Worm (Caenorhabditis elegans) whole organism, early embryonic: ENCODE data around the gene pix-1.

Experiments used
- B0310.2 ChIP-seq: sonication (generic microtip); optimal IDR thresholded peaks from 2 replicates; lab custom pipeline; 2016; ENCODE audit warnings: mild to moderate bottlenecking, missing genetic modification characterization, missing compliant biosample characterization
- F13C5.2 ChIP-seq: sonication (generic microtip); optimal IDR thresholded peaks from 2 replicates; lab custom pipeline; 2017; ENCODE audit warnings: mild to moderate bottlenecking, missing genetic modification characterization, inconsistent platforms, missing compliant biosample characterization
- aly-1 ChIP-seq: sonication (generic microtip); optimal IDR thresholded peaks from 2 replicates; lab custom pipeline; 2016; ENCODE audit warnings: missing genetic modification characterization, missing compliant biosample characterization
- ama-1 ChIP-seq: fragments of 150-350 bp; optimal IDR thresholded peaks from 2 replicates; lab custom pipeline; 2014
- ceh-13 ChIP-seq: fragments of 200-800 bp; sonication (Bioruptor generic); optimal IDR thresholded peaks from 2 replicates; lab custom pipeline; 2018; ENCODE audit warnings: mild to moderate bottlenecking, missing genetic modification characterization, missing compliant biosample characterization
- ceh-36 ChIP-seq: sonication (generic microtip); optimal IDR thresholded peaks from 2 replicates; lab custom pipeline; 2016; ENCODE audit warnings: missing genetic modification characterization, inconsistent platforms, missing compliant biosample characterization
- ets-7 ChIP-seq: sonication (generic microtip); optimal IDR thresholded peaks from 2 replicates; lab custom pipeline; 2016; ENCODE audit warnings: missing genotype, missing genetic modification characterization, missing compliant biosample characterization
- flt-1 ChIP-seq: fragments of 200-800 bp; sonication (Bioruptor generic); IDR thresholded peaks from 2 replicates; pipeline ENCODE4 v1.3.6; 2022; ENCODE audit warnings: missing genetic modification characterization, missing compliant biosample characterization
- hmbx-1 ChIP-seq: sonication (generic microtip); optimal IDR thresholded peaks from 2 replicates; lab custom pipeline; 2016; ENCODE audit warnings: mild to moderate bottlenecking, missing genetic modification characterization, missing compliant biosample characterization
- hmg-4 ChIP-seq: fragments of 200-800 bp; sonication (Bioruptor generic); optimal IDR thresholded peaks from 2 replicates; lab custom pipeline; 2018; ENCODE audit warnings: mild to moderate bottlenecking, missing genetic modification characterization, missing compliant biosample characterization
- hnd-1 ChIP-seq: sonication (generic microtip); optimal IDR thresholded peaks from 2 replicates; lab custom pipeline; 2016; ENCODE audit warnings: missing genetic modification characterization, missing compliant biosample characterization
- pes-1 ChIP-seq: fragments of 200-800 bp; sonication (Bioruptor generic); IDR thresholded peaks from 2 replicates; pipeline ENCODE4 v1.3.6; 2022; ENCODE audit warnings: missing genetic modification reagents, missing genetic modification characterization, missing compliant biosample characterization
- scrt-1 ChIP-seq: fragments of 200-800 bp; sonication (Bioruptor generic); IDR thresholded peaks from 2 replicates; pipeline ENCODE4 v1.3.6; 2022; ENCODE audit warnings: missing genetic modification characterization, missing compliant biosample characterization
- sea-1 ChIP-seq: fragments of 200-800 bp; sonication (Bioruptor generic); conservative IDR thresholded peaks from 2 replicates; pipeline ENCODE4 v1.3.6; 2022; ENCODE audit warnings: missing genetic modification characterization, missing compliant biosample characterization
- tbx-11 ChIP-seq: fragments of 200-800 bp; sonication (Bioruptor generic); IDR thresholded peaks from 2 replicates; pipeline ENCODE4 v1.3.6; 2022; ENCODE audit warnings: missing genetic modification characterization, missing compliant biosample characterization
- tbx-37 ChIP-seq: fragments of 200-800 bp; sonication (Bioruptor generic); conservative IDR thresholded peaks from 2 replicates; pipeline ENCODE4 v1.3.6; 2022; ENCODE audit warnings: missing genetic modification reagents, missing genetic modification characterization, missing compliant biosample characterization
- tra-4 ChIP-seq: sonication (generic microtip); optimal IDR thresholded peaks from 2 replicates; lab custom pipeline; 2017; ENCODE audit warnings: missing genetic modification characterization, missing compliant biosample characterization

The pix-1 gene

ce11 chrX:13736679-13737078 is 9.6 kb downstream of the pix-1 start:
- no peak for TF ChIP-seq ets-7 (tag; lab: Kevin White, UChicago)
- no peak for TF ChIP-seq tra-4 (tag; lab: Kevin White, UChicago)
- no peak for TF ChIP-seq hmbx-1 (tag; lab: Kevin White, UChicago)
- no peak for TF ChIP-seq scrt-1 (GFP tag; lab: Robert Waterston, UW)
- no peak for TF ChIP-seq tbx-37 (GFP tag; lab: Robert Waterston, UW)
- no peak for TF ChIP-seq pes-1 (GFP tag; lab: Robert Waterston, UW)
- TF ChIP-seq B0310.2 = no peak
- no peak for TF ChIP-seq tbx-11 (GFP tag; lab: Robert Waterston, UW)
- no peak for TF ChIP-seq flt-1 (GFP tag; lab: Robert Waterston, UW)

- TF ChIP-seq flt-1 (GFP tag; lab: Robert Waterston, UW) (no peak), tbx-37 (GFP tag; lab: Robert Waterston, UW) (no peak), F13C5.2 (tag; lab: Kevin White, UChicago) (no peak), pes-1 (GFP tag; lab: Robert Waterston, UW) (no peak), aly-1 (no peak), tra-4 (tag; lab: Kevin White, UChicago) (no peak), hnd-1 (tag; lab: Kevin White, UChicago) (no peak), ama-1 (lab: Kevin White, UChicago) (no peak), hmbx-1 (tag; lab: Kevin White, UChicago) (no peak)
These were observed 12.2 kb downstream of the pix-1 start for ce11 chrX:13739125-13739820.

- TF ChIP-seq sea-1 = no peak
These were observed 16.3 kb downstream of the pix-1 start for ce11 chrX:13743371-13743770.

DNA sequence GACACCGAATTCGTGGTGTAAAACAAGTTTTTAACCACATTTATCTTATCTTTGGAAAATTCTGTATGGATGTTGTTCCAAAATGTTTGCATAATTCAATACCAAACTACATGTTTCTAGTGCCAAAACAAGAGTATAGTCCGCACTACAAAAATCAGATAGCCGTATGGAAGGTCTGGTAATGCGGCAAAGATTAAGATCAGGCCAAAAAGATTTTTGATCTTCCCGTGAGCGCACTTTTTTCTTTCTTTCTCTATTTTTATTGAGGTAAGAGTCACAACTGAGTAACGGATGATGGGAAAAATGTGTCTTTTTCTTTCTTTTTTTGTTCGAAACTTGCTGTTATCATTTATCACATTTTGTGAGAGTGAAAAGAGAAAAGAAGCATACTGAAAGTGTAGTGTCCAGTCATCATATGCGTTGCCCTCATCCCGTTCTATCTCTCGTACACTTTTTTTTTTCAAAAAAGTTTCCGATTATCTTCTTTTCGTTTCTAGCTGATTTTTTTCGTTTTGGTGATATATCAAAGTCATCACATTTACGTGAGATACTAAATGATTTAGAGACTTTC is 17.5 kb downstream of the pix-1 start:
- no peak for TF ChIP-seq scrt-1 (GFP tag; lab: Robert Waterston, UW)
- no peak for TF ChIP-seq aly-1
- TF ChIP-seq ets-7 (tag; lab: Kevin White, UChicago) = no peak
- TF ChIP-seq tbx-37 (GFP tag; lab: Robert Waterston, UW) = no peak
- TF ChIP-seq hnd-1 (tag; lab: Kevin White, UChicago) = no peak
- TF ChIP-seq ama-1 (lab: Kevin White, UChicago) = no peak
- TF ChIP-seq sea-1 = no peak
- no peak for TF ChIP-seq F13C5.2 (tag; lab: Kevin White, UChicago)
- TF ChIP-seq ceh-13 (GFP tag; lab: Kevin White, UChicago) = no peak
- no peak for TF ChIP-seq tra-4 (tag; lab: Kevin White, UChicago)
- no peak for TF ChIP-seq flt-1 (GFP tag; lab: Robert Waterston, UW)
- TF ChIP-seq hmg-4 (GFP tag; lab: Kevin White, UChicago) = no peak
- no peak for TF ChIP-seq ceh-36 (tag; lab: Kevin White, UChicago)
- no peak for TF ChIP-seq B0310.2
- TF ChIP-seq pes-1 (GFP tag; lab: Robert Waterston, UW) = no peak
- TF ChIP-seq tbx-11 (GFP tag; lab: Robert Waterston, UW) = no peak
- TF ChIP-seq hmbx-1 (tag; lab: Kevin White, UChicago) = no peak

ce11 chrX:13745558-13745957 is 18.5 kb downstream of the pix-1 start:
- TF ChIP-seq ceh-36 (tag; lab: Kevin White, UChicago) (no peak), B0310.2 (no peak), tbx-11 (GFP tag; lab: Robert Waterston, UW) (no peak), pes-1 (GFP tag; lab: Robert Waterston, UW) (no peak), ceh-13 (GFP tag; lab: Kevin White, UChicago) (no peak), ets-7 (tag; lab: Kevin White, UChicago) (no peak), hmbx-1 (tag; lab: Kevin White, UChicago) (no peak), hmg-4 (GFP tag; lab: Kevin White, UChicago) (no peak), tbx-37 (GFP tag; lab: Robert Waterston, UW) (no peak), flt-1 (GFP tag; lab: Robert Waterston, UW) (no peak), scrt-1 (GFP tag; lab: Robert Waterston, UW) (no peak), F13C5.2 (tag; lab: Kevin White, UChicago) (no peak), sea-1 (no peak), hnd-1 (tag; lab: Kevin White, UChicago) (no peak), ama-1 (lab: Kevin White, UChicago) (no peak), aly-1 (no peak), tra-4 (tag; lab: Kevin White, UChicago) (no peak)

ce11 chrX:13746231-13746630 is 19.1 kb downstream of the pix-1 start:
- no peak for TF ChIP-seq hnd-1 (tag; lab: Kevin White, UChicago)
- no peak for TF ChIP-seq hmbx-1 (tag; lab: Kevin White, UChicago)
- TF ChIP-seq ceh-36 (tag; lab: Kevin White, UChicago) = no peak
- no peak for TF ChIP-seq tbx-11 (GFP tag; lab: Robert Waterston, UW)
- TF ChIP-seq F13C5.2 (tag; lab: Kevin White, UChicago) = no peak
- TF ChIP-seq hmg-4 (GFP tag; lab: Kevin White, UChicago) = no peak
- TF ChIP-seq aly-1 = no peak
- TF ChIP-seq ceh-13 (GFP tag; lab: Kevin White, UChicago) = no peak
- TF ChIP-seq pes-1 (GFP tag; lab: Robert Waterston, UW) = no peak
- no peak for TF ChIP-seq sea-1
- no peak for TF ChIP-seq B0310.2
- no peak for TF ChIP-seq scrt-1 (GFP tag; lab: Robert Waterston, UW)
- no peak for TF ChIP-seq flt-1 (GFP tag; lab: Robert Waterston, UW)
- no peak for TF ChIP-seq ama-1 (lab: Kevin White, UChicago)
- TF ChIP-seq ets-7 (tag; lab: Kevin White, UChicago) = no peak
- TF ChIP-seq tbx-37 (GFP tag; lab: Robert Waterston, UW) = no peak
- TF ChIP-seq tra-4 (tag; lab: Kevin White, UChicago) = no peak
